Fruit fly (Drosophila melanogaster) whole organism, embryonic: ENCODE measurements around the gene CG5790.

Experiments used
- CG12299 ChIP-seq: fragments of 200-800 bp; sonication (Bioruptor generic); optimal IDR thresholded peaks from 2 replicates; lab custom pipeline; 2018; ENCODE audit warnings: missing biosample characterization, mild to moderate bottlenecking, missing genetic modification characterization
- CG7963 ChIP-seq: fragments of 200-800 bp; sonication (Bioruptor generic); IDR thresholded peaks from 3 replicates; pipeline ENCODE4 v1.3.6; 2022; ENCODE audit warnings: missing biosample characterization, missing genetic modification characterization; ENCODE audit not compliant: partially characterized antibody
- dysf ChIP-seq: fragments of 200-800 bp; sonication (Bioruptor generic); IDR thresholded peaks from 3 replicates; pipeline ENCODE4 v1.3.6; 2022; ENCODE audit warnings: missing biosample characterization, missing genetic modification characterization
- gem ChIP-seq: fragments of 200-800 bp; sonication (Bioruptor generic); optimal IDR thresholded peaks from 2 replicates; lab custom pipeline; 2019; ENCODE audit warnings: missing biosample characterization, mild to moderate bottlenecking, missing genetic modification characterization, moderate library complexity
- psq ChIP-seq: fragments of 200-800 bp; sonication (Bioruptor generic); optimal IDR thresholded peaks from 2 replicates; lab custom pipeline; 2017; ENCODE audit warnings: missing biosample characterization, missing genetic modification characterization
- z ChIP-seq: fragments of 200-800 bp; sonication (Bioruptor generic); IDR thresholded peaks from 3 replicates; pipeline ENCODE4 v1.3.6; 2022; ENCODE audit warnings: missing biosample characterization, missing genetic modification characterization

dm6 chr2L:18294421-18294890 is at the start of gene CG5790:
- TF ChIP-seq CG12299 (no peak), gem (tag; lab: Kevin White, UChicago) (no peak), dysf (GFP tag; lab: Robert Waterston, UW) (no peak), z (GFP tag; lab: Robert Waterston, UW) (no peak), CG7963 (no peak), psq (GFP tag; lab: Kevin White, UChicago) (no peak)
